Worm (Caenorhabditis elegans) whole organism, L4 larva: ENCODE data around the gene ubc-8.

Experiments used
- F49E8.2 ChIP-seq: sonication (generic microtip); optimal IDR thresholded peaks from 2 replicates; lab custom pipeline; 2016; ENCODE audit warnings: missing compliant biosample characterization, mild to moderate bottlenecking, missing genetic modification characterization, borderline replicate concordance
- R02D3.7 ChIP-seq: fragments of 150-350 bp; sonication (generic microtip); optimal IDR thresholded peaks from 3 replicates; lab custom pipeline; 2014; ENCODE audit warnings: missing biosample characterization, missing genetic modification characterization
- T20F7.1 ChIP-seq: fragments of 200-800 bp; sonication (Bioruptor generic); optimal IDR thresholded peaks from 2 replicates; lab custom pipeline; 2018; ENCODE audit warnings: mild to moderate bottlenecking, missing genetic modification characterization, missing compliant biosample characterization
- T26A8.4 ChIP-seq: fragments of 200-800 bp; sonication (Bioruptor generic); IDR thresholded peaks from 2 replicates; pipeline ENCODE4 v1.3.6; 2022; ENCODE audit warnings: missing genetic modification characterization, missing compliant biosample characterization
- Y48G9A.11 ChIP-seq: fragments of 200-800 bp; sonication (Bioruptor generic); IDR thresholded peaks from 2 replicates; pipeline ENCODE4 v1.3.6; 2022; ENCODE audit warnings: missing genetic modification reagents, missing genetic modification characterization, missing compliant biosample characterization
- Y75B8A.6 ChIP-seq: fragments of 200-800 bp; sonication (Bioruptor generic); IDR thresholded peaks from 2 replicates; pipeline ENCODE4 v1.3.6; 2022; ENCODE audit warnings: missing genetic modification reagents, missing genetic modification characterization, missing compliant biosample characterization
- ZK337.2 ChIP-seq: fragments of 200-800 bp; sonication (Bioruptor generic); IDR thresholded peaks from 2 replicates; pipeline ENCODE4 v1.3.6; 2022; ENCODE audit warnings: missing genetic modification reagents, missing genetic modification characterization, missing compliant biosample characterization
- ZK546.5 ChIP-seq, 2 experiments: sonication (generic microtip); optimal IDR thresholded peaks; 2 replicates each; lab custom pipeline; 2017; ENCODE audit warnings: missing biosample characterization in 2 of 2, missing genetic modification characterization in 2 of 2
- aha-1 ChIP-seq: fragments of 150-350 bp; peaks from one replicate; lab custom pipeline; 2014; ENCODE audit warnings: missing biosample characterization, missing genetic modification characterization
- ama-1 ChIP-seq: fragments of 150-350 bp; optimal IDR thresholded peaks from 2 replicates; lab custom pipeline; 2014; ENCODE audit warnings: inconsistent platforms, mixed read lengths
- arid-1 ChIP-seq: fragments of 200-800 bp; sonication (Bioruptor generic); conservative IDR thresholded peaks from 2 replicates; pipeline ENCODE4 v1.3.6; 2022; ENCODE audit warnings: missing genetic modification reagents, missing genetic modification characterization, missing compliant biosample characterization
- ceh-28 ChIP-seq: fragments of 150-350 bp; optimal IDR thresholded peaks from 2 replicates; lab custom pipeline; 2014; ENCODE audit warnings: missing biosample characterization, missing genetic modification reagents, missing genetic modification characterization
- ceh-32 ChIP-seq: sonication (generic microtip); optimal IDR thresholded peaks from 2 replicates; lab custom pipeline; 2016; ENCODE audit warnings: mild to moderate bottlenecking, missing genetic modification characterization, missing compliant biosample characterization; ENCODE audit not compliant: poor library complexity
- ceh-44 ChIP-seq: fragments of 200-800 bp; sonication (Bioruptor generic); IDR thresholded peaks from 2 replicates; pipeline ENCODE4 v1.3.6; 2022; ENCODE audit warnings: missing genetic modification reagents, missing genetic modification characterization, missing compliant biosample characterization
- daf-19 ChIP-seq: fragments of 200-800 bp; sonication (Bioruptor generic); conservative IDR thresholded peaks from 2 replicates; pipeline ENCODE4 v1.3.6; 2022; ENCODE audit warnings: missing genetic modification characterization, missing compliant biosample characterization
- dmd-8 ChIP-seq: fragments of 200-800 bp; sonication (Bioruptor generic); IDR thresholded peaks from 2 replicates; pipeline ENCODE4 v1.3.6; 2022; ENCODE audit warnings: missing genetic modification characterization, missing compliant biosample characterization
- dpl-1 ChIP-seq: fragments of 150-350 bp; optimal IDR thresholded peaks from 2 replicates; lab custom pipeline; 2014; ENCODE audit warnings: missing biosample characterization, missing genetic modification reagents, missing genetic modification characterization
- dve-1 ChIP-seq: sonication (generic microtip); optimal IDR thresholded peaks from 2 replicates; lab custom pipeline; 2017; ENCODE audit warnings: antibody characterized with exemption, mild to moderate bottlenecking, missing genetic modification characterization, missing compliant biosample characterization; ENCODE audit not compliant: insufficient read depth
- gei-8 ChIP-seq: fragments of 200-800 bp; sonication (Bioruptor generic); optimal IDR thresholded peaks from 2 replicates; lab custom pipeline; 2018; ENCODE audit warnings: mild to moderate bottlenecking, missing genetic modification characterization, missing compliant biosample characterization
- lin-1 ChIP-seq: fragments of 200-800 bp; sonication (Bioruptor generic); IDR thresholded peaks from 2 replicates; pipeline ENCODE4 v1.3.6; 2022; ENCODE audit warnings: missing genetic modification reagents, missing genetic modification characterization, missing compliant biosample characterization
- lin-13 ChIP-seq: fragments of 150-350 bp; optimal IDR thresholded peaks from 2 replicates; lab custom pipeline; 2014; ENCODE audit warnings: missing biosample characterization, missing genetic modification reagents, missing genetic modification characterization
- lin-38 ChIP-seq: fragments of 200-800 bp; sonication (Bioruptor generic); IDR thresholded peaks from 2 replicates; pipeline ENCODE4 v1.3.6; 2022; ENCODE audit warnings: missing genetic modification reagents, missing genetic modification characterization, missing compliant biosample characterization
- lir-3 ChIP-seq: sonication (generic microtip); optimal IDR thresholded peaks from 2 replicates; lab custom pipeline; 2016; ENCODE audit warnings: mild to moderate bottlenecking, missing genetic modification characterization, missing compliant biosample characterization
- madf-5 ChIP-seq, 2 experiments: fragments of 200-800 bp; sonication (Bioruptor generic); IDR thresholded peaks; 2 replicates each; pipeline ENCODE4 v1.3.6; 2022; ENCODE audit warnings: missing compliant biosample characterization in 2 of 2, missing genetic modification characterization in 2 of 2
- mdl-1 ChIP-seq, 2 experiments: fragments of 150-350 bp in 1 of 2; sonication (generic microtip) in 1 of 2; optimal IDR thresholded peaks; 2 replicates each; lab custom pipeline; 2014 to 2017; ENCODE audit warnings: missing biosample characterization in 2 of 2, missing genetic modification characterization in 2 of 2
- mdt-29 ChIP-seq: fragments of 200-800 bp; sonication (Bioruptor generic); IDR thresholded peaks from 2 replicates; pipeline ENCODE4 v1.3.6; 2022; ENCODE audit warnings: missing genetic modification reagents, missing genetic modification characterization, missing compliant biosample characterization
- mep-1 ChIP-seq: fragments of 150-350 bp; sonication (generic microtip); optimal IDR thresholded peaks from 3 replicates; lab custom pipeline; 2014; ENCODE audit warnings: missing biosample characterization, missing genetic modification characterization
- mes-2 ChIP-seq: sonication (generic microtip); optimal IDR thresholded peaks from 2 replicates; lab custom pipeline; 2016; ENCODE audit warnings: missing genotype, mild to moderate bottlenecking, missing genetic modification characterization, missing compliant biosample characterization; ENCODE audit not compliant: poor library complexity, severe bottlenecking
- mxl-3 ChIP-seq: fragments of 200-800 bp; sonication (Bioruptor generic); optimal IDR thresholded peaks from 2 replicates; lab custom pipeline; 2018; ENCODE audit warnings: mild to moderate bottlenecking, missing genetic modification characterization, missing compliant biosample characterization
- nhr-111 ChIP-seq: fragments of 200-800 bp; sonication (Bioruptor generic); optimal IDR thresholded peaks from 2 replicates; lab custom pipeline; 2018; ENCODE audit warnings: mild to moderate bottlenecking, missing genetic modification characterization, missing compliant biosample characterization
- nhr-28 ChIP-seq: fragments of 150-350 bp; optimal IDR thresholded peaks from 2 replicates; lab custom pipeline; 2014; ENCODE audit warnings: missing biosample characterization, missing genetic modification characterization
- nhr-41 ChIP-seq: fragments of 200-800 bp; sonication (Bioruptor generic); IDR thresholded peaks from 2 replicates; pipeline ENCODE4 v1.3.6; 2022; ENCODE audit warnings: missing genetic modification reagents, missing genetic modification characterization, missing compliant biosample characterization
- nhr-48 ChIP-seq: sonication (generic microtip); optimal IDR thresholded peaks from 2 replicates; lab custom pipeline; 2016; ENCODE audit warnings: mild to moderate bottlenecking, missing genetic modification characterization, missing compliant biosample characterization
- sdz-12 ChIP-seq: fragments of 200-800 bp; sonication (Bioruptor generic); optimal IDR thresholded peaks from 2 replicates; lab custom pipeline; 2018; ENCODE audit warnings: mild to moderate bottlenecking, missing genetic modification characterization, missing compliant biosample characterization
- set-16 ChIP-seq: fragments of 200-800 bp; sonication (Bioruptor generic); IDR thresholded peaks from 2 replicates; pipeline ENCODE4 v1.3.6; 2022; ENCODE audit warnings: missing genetic modification reagents, missing genetic modification characterization, missing compliant biosample characterization
- spr-3 ChIP-seq: fragments of 200-800 bp; sonication (Bioruptor generic); optimal IDR thresholded peaks from 2 replicates; lab custom pipeline; 2018; ENCODE audit warnings: mild to moderate bottlenecking, missing genetic modification characterization, missing compliant biosample characterization
- tag-97 ChIP-seq: fragments of 200-800 bp; sonication (Bioruptor generic); IDR thresholded peaks from 2 replicates; pipeline ENCODE4 v1.3.6; 2022; ENCODE audit warnings: missing genetic modification characterization, missing compliant biosample characterization
- unc-130 ChIP-seq: sonication (generic microtip); optimal IDR thresholded peaks from 2 replicates; lab custom pipeline; 2016; ENCODE audit warnings: missing genetic modification reagents, missing genetic modification characterization, missing compliant biosample characterization
- unc-62 ChIP-seq, 3 experiments: fragments of 150-350 bp in 1 of 3; sonication (generic microtip); optimal IDR thresholded peaks in 2 of 3; peaks in 1 of 3; 1 replicate in 1 of 3; 2 replicates in 2 of 3; lab custom pipeline; 2014 to 2017; ENCODE audit warnings: missing biosample characterization in 3 of 3, missing genetic modification characterization in 3 of 3, missing genetic modification reagents in 3 of 3, missing genotype in 1 of 3
- zip-2 ChIP-seq: fragments of 150-350 bp; optimal IDR thresholded peaks from 2 replicates; lab custom pipeline; 2014; ENCODE audit warnings: missing biosample characterization, missing genetic modification characterization

The ubc-8 gene

ce11 chrIV:2703927-2704401 lies 3.1 kb downstream of the ubc-8 start, which contains the start of gene Y94H6A.5 (continued):
- TF ChIP-seq mep-1 (tag; lab: Kevin White, UChicago) (peak; percentile 45), lin-38 (GFP tag; lab: Robert Waterston, UW) (peak; percentile 55)

- no peak for TF ChIP-seq spr-3 (GFP tag; lab: Kevin White, UChicago)
- TF ChIP-seq set-16, result peak; percentile 97
These were observed 18.2 kb downstream of the ubc-8 start, which contains the start of gene egrh-3 for ce11 chrIV:2688716-2689307. Gene egrh-3, minus strand, starts transcription at chrIV:2688766.

ce11 chrIV:2680281-2680680 lies 26.8 kb downstream of the ubc-8 start:
- TF ChIP-seq unc-62 (GFP tag; optimal IDR thresholded peaks at IDR 0.05 in 1 of 2; lab: Kevin White, UChicago) (no peak), unc-62 (tag; optimal IDR thresholded peaks at IDR 0.05; lab: Kevin White, UChicago) (no peak), T26A8.4 (no peak), nhr-28 (tag; lab: Kevin White, UChicago) (no peak), ceh-28 (tag; lab: Kevin White, UChicago) (peak; percentile 94), ama-1 (lab: Kevin White, UChicago) (no peak), mxl-3 (GFP tag; lab: Kevin White, UChicago) (no peak), aha-1 (peak; percentile 42), nhr-48 (no peak)

ce11 chrIV:2678152-2678551 lies 28.9 kb downstream of the ubc-8 start:
- no peak for TF ChIP-seq ceh-32 (tag; lab: Kevin White, UChicago)
- no peak for TF ChIP-seq lin-1 (GFP tag; lab: Robert Waterston, UW)
- no peak for TF ChIP-seq daf-19 (GFP tag; lab: Robert Waterston, UW)
- no peak for TF ChIP-seq dve-1 (tag; lab: Kevin White, UChicago)

ce11 chrIV:2677687-2678086 lies 29.4 kb downstream of the ubc-8 start:
- TF ChIP-seq ZK337.2 (GFP tag; lab: Robert Waterston, UW) (no peak), nhr-111 (no peak), dpl-1 (GFP tag; lab: Kevin White, UChicago) (peak; percentile 45), lin-13 (GFP tag; lab: Kevin White, UChicago) (no peak), madf-5 (GFP tag; IDR thresholded peaks at IDR 0.05; lab: Robert Waterston, UW) (no peak), T20F7.1 (GFP tag; lab: Kevin White, UChicago) (peak; percentile 57), lin-38 (GFP tag; lab: Robert Waterston, UW) (0 out of 2 replicates have a peak, but pooled peaks have one; percentile 3), ceh-44 (no peak), dmd-8 (GFP tag; lab: Robert Waterston, UW) (no peak), daf-19 (GFP tag; lab: Robert Waterston, UW) (no peak), Y48G9A.11 (GFP tag; lab: Robert Waterston, UW) (peak; percentile 94), ceh-28 (tag; lab: Kevin White, UChicago) (no peak)

ce11 chrIV:2676281-2676680 lies 30.8 kb downstream of the ubc-8 start, which contains the start of gene Y94H6A.3:
Gene Y94H6A.3, plus strand, starts transcription at chrIV:2676512.
- TF ChIP-seq Y75B8A.6 (GFP tag; lab: Robert Waterston, UW), result no peak
- TF ChIP-seq ZK546.5 (tag; optimal IDR thresholded peaks at IDR 0.05; lab: Kevin White, UChicago), result no peak
- no peak for TF ChIP-seq R02D3.7
- TF ChIP-seq arid-1, result 0 out of 2 replicates have a peak, but pooled peaks have one; percentile 33
- TF ChIP-seq sdz-12 (GFP tag; lab: Kevin White, UChicago), result no peak
- TF ChIP-seq zip-2 (tag; lab: Kevin White, UChicago), result peak; percentile 46
- TF ChIP-seq mdl-1 (tag; optimal IDR thresholded peaks at IDR 0.05; lab: Kevin White, UChicago), result no peak
- TF ChIP-seq lir-3 (tag; lab: Kevin White, UChicago), result no peak
- TF ChIP-seq nhr-41 (GFP tag; lab: Robert Waterston, UW), result no peak
- peak; percentile 92 for TF ChIP-seq aha-1
- peak; percentile 91 for TF ChIP-seq mes-2 (tag; lab: Kevin White, UChicago)
- TF ChIP-seq mxl-3 (GFP tag; lab: Kevin White, UChicago), result no peak
- TF ChIP-seq mdt-29 (GFP tag; lab: Robert Waterston, UW), result no peak
- no peak for TF ChIP-seq gei-8
- peak; percentile 44 for TF ChIP-seq F49E8.2 (tag; lab: Kevin White, UChicago)
- no peak for TF ChIP-seq ZK337.2 (GFP tag; lab: Robert Waterston, UW)
- TF ChIP-seq tag-97 (GFP tag; lab: Robert Waterston, UW), result no peak
- TF ChIP-seq unc-130 (GFP tag; lab: Kevin White, UChicago), result no peak
